Worm (Caenorhabditis elegans) whole organism, L2 larva: ENCODE measurements around the gene alh-2.

Experiments
- ama-1 ChIP-seq: fragments of 150-350 bp; optimal IDR thresholded peaks from 2 replicates; lab custom pipeline; 2018; ENCODE audit warnings: inconsistent platforms
- elt-1 ChIP-seq: fragments of 150-350 bp; optimal IDR thresholded peaks from 2 replicates; lab custom pipeline; 2014; ENCODE audit warnings: missing biosample characterization, missing genetic modification characterization
- fos-1 ChIP-seq: fragments of 150-350 bp; optimal IDR thresholded peaks from 2 replicates; lab custom pipeline; 2014; ENCODE audit warnings: missing biosample characterization, missing genetic modification characterization
- lin-11 ChIP-seq: fragments of 150-350 bp; sonication (generic microtip); optimal IDR thresholded peaks from 2 replicates; lab custom pipeline; 2014; ENCODE audit warnings: missing biosample characterization, missing genetic modification characterization, inconsistent platforms, mixed read lengths
- lin-13 ChIP-seq: fragments of 150-350 bp; optimal IDR thresholded peaks from 2 replicates; lab custom pipeline; 2014; ENCODE audit warnings: missing biosample characterization, missing genetic modification reagents, missing genetic modification characterization
- lsy-2 ChIP-seq, 2 experiments: fragments of 150-350 bp in 1 of 2; sonication (generic microtip) in 1 of 2; optimal IDR thresholded peaks; 2 replicates each; lab custom pipeline; 2014 to 2017; ENCODE audit warnings: missing biosample characterization in 2 of 2, missing genetic modification characterization in 2 of 2
- mbf-1 ChIP-seq: sonication (generic microtip); optimal IDR thresholded peaks from 2 replicates; lab custom pipeline; 2017; ENCODE audit warnings: missing biosample characterization, missing genetic modification characterization
- nhr-10 ChIP-seq: sonication (generic microtip); optimal IDR thresholded peaks from 2 replicates; lab custom pipeline; 2017; ENCODE audit warnings: missing biosample characterization, missing genetic modification characterization
- nhr-237 ChIP-seq: fragments of 150-350 bp; optimal IDR thresholded peaks from 2 replicates; lab custom pipeline; 2014; ENCODE audit warnings: missing biosample characterization, missing genetic modification characterization
- nhr-77 ChIP-seq: fragments of 150-350 bp; optimal IDR thresholded peaks from 2 replicates; lab custom pipeline; 2014; ENCODE audit warnings: missing biosample characterization, missing genetic modification characterization
- snpc-4 ChIP-seq: fragments of 150-350 bp; optimal IDR thresholded peaks from 2 replicates; lab custom pipeline; 2014; ENCODE audit warnings: missing biosample characterization, missing genetic modification characterization
- zag-1 ChIP-seq: fragments of 150-350 bp; optimal IDR thresholded peaks from 2 replicates; lab custom pipeline; 2014; ENCODE audit warnings: missing biosample characterization, missing genetic modification characterization
- ztf-1 ChIP-seq: fragments of 200-800 bp; sonication (Bioruptor generic); conservative IDR thresholded peaks from 2 replicates; pipeline ENCODE4 v1.3.6; 2022; ENCODE audit warnings: missing genetic modification characterization, missing compliant biosample characterization

ce11 chrV:1607790-1608189, 36.2 kb upstream of the alh-2 start, which contains the start of gene nhr-178:
- TF ChIP-seq mbf-1 (no peak), snpc-4 (tag; lab: Kevin White, UChicago) (no peak), zag-1 (tag; lab: Kevin White, UChicago) (no peak), nhr-77 (tag; lab: Kevin White, UChicago) (no peak), nhr-10 (tag; lab: Kevin White, UChicago) (no peak), lsy-2 (tag; optimal IDR thresholded peaks at IDR 0.05; lab: Kevin White, UChicago) (no peak), nhr-237 (tag; lab: Kevin White, UChicago) (no peak), ama-1 (lab: Kevin White, UChicago) (no peak), lin-13 (GFP tag; lab: Kevin White, UChicago) (no peak), elt-1 (tag; lab: Kevin White, UChicago) (no peak), fos-1 (tag; lab: Kevin White, UChicago) (peak; percentile 92), lin-11 (tag; lab: Kevin White, UChicago) (no peak), ztf-1 (GFP tag; lab: Robert Waterston, UW) (no peak)
